Fruit fly (Drosophila melanogaster): ENCODE results near the gene Hml.

- TF ChIP-seq Myc (optimal IDR thresholded peaks at IDR 0.05) (no peak), h (optimal IDR thresholded peaks at IDR 0.05) (no peak), insv (optimal IDR thresholded peaks at IDR 0.05) (no peak), Sin3A (optimal IDR thresholded peaks at IDR 0.05) (no peak), psq (optimal IDR thresholded peaks at IDR 0.05) (no peak), ttk (optimal IDR thresholded peaks at IDR 0.05) (no peak)
Measured at dm6 chr3L:13881555-13881954, 35.7 kb downstream of the Hml start.
